Fruit fly (Drosophila melanogaster) whole organism, embryonic: Measurements from ENCODE around the gene CG32772.
A peak's percentile ranks its signal among the peaks of the same experiment; 100 is the strongest.

Experiments used
- Aef1 ChIP-seq: fragments of 200-800 bp; sonication (Bioruptor generic); IDR thresholded peaks from 3 replicates; pipeline ENCODE4 v1.3.6; 2022; ENCODE audit warnings: missing biosample characterization, missing genetic modification characterization
- Asciz ChIP-seq: fragments of 200-800 bp; sonication (Bioruptor generic); optimal IDR thresholded peaks from 2 replicates; lab custom pipeline; 2017; ENCODE audit warnings: missing biosample characterization, mild to moderate bottlenecking, missing genetic modification characterization, missing genetic modification reagents
- Atf3 ChIP-seq: fragments of 200-800 bp; sonication (Bioruptor generic); optimal IDR thresholded peaks from 3 replicates; lab custom pipeline; 2016; ENCODE audit warnings: missing biosample characterization, missing genetic modification characterization
- CG10959 ChIP-seq: fragments of 200-800 bp; sonication (Bioruptor generic); IDR thresholded peaks from 2 replicates; pipeline ENCODE4 v1.3.6; 2022; ENCODE audit warnings: missing biosample characterization, missing genetic modification characterization
- CG12071 ChIP-seq: fragments of 200-800 bp; sonication (Bioruptor generic); optimal IDR thresholded peaks from 3 replicates; lab custom pipeline; 2018; ENCODE audit warnings: missing biosample characterization, mild to moderate bottlenecking, missing genetic modification characterization
- CG1233 ChIP-seq: fragments of 200-800 bp; sonication (Bioruptor generic); optimal IDR thresholded peaks from 4 replicates; lab custom pipeline; 2018; ENCODE audit warnings: missing biosample characterization, mild to moderate bottlenecking, missing genetic modification characterization
- CG15011 ChIP-seq: fragments of 200-800 bp; sonication (Bioruptor generic); optimal IDR thresholded peaks from 3 replicates; lab custom pipeline; 2018; ENCODE audit warnings: missing biosample characterization, mild to moderate bottlenecking, missing genetic modification characterization
- CG15073 ChIP-seq: fragments of 200-800 bp; sonication (Bioruptor generic); optimal IDR thresholded peaks from 2 replicates; lab custom pipeline; 2016; ENCODE audit warnings: missing biosample characterization, missing genetic modification characterization
- CG16779 ChIP-seq: fragments of 200-800 bp; sonication (Bioruptor generic); IDR thresholded peaks from 2 replicates; pipeline ENCODE4 v1.3.6; 2022; ENCODE audit warnings: missing biosample characterization, missing genetic modification characterization
- CG17328 ChIP-seq: fragments of 200-800 bp; sonication (Bioruptor generic); IDR thresholded peaks from 2 replicates; pipeline ENCODE4 v1.3.6; 2022; ENCODE audit warnings: missing biosample characterization, missing genetic modification characterization
- CG17612 ChIP-seq: fragments of 200-800 bp; sonication (Bioruptor generic); IDR thresholded peaks from 2 replicates; pipeline ENCODE4 v1.3.6; 2022; ENCODE audit warnings: missing biosample characterization, missing genetic modification characterization
- CG18011 ChIP-seq: fragments of 200-800 bp; sonication (Bioruptor generic); optimal IDR thresholded peaks from 2 replicates; lab custom pipeline; 2017; ENCODE audit warnings: missing biosample characterization, missing genetic modification characterization, mild to moderate bottlenecking, moderate library complexity, missing genotype
- CG18262 ChIP-seq: fragments of 200-800 bp; optimal IDR thresholded peaks from 3 replicates; lab custom pipeline; 2019; ENCODE audit warnings: missing biosample characterization, mild to moderate bottlenecking, missing genetic modification characterization, moderate library complexity
- CG18619 ChIP-seq: fragments of 200-800 bp; sonication (Bioruptor generic); optimal IDR thresholded peaks from 3 replicates; lab custom pipeline; 2017; ENCODE audit warnings: missing biosample characterization, mild to moderate bottlenecking, missing genetic modification characterization
- CG2712 ChIP-seq: fragments of 200-800 bp; optimal IDR thresholded peaks from 3 replicates; lab custom pipeline; 2019; ENCODE audit warnings: missing biosample characterization, mild to moderate bottlenecking, missing genetic modification characterization, moderate library complexity
- CG2875 ChIP-seq: fragments of 200-800 bp; sonication (Bioruptor generic); optimal IDR thresholded peaks from 2 replicates; lab custom pipeline; 2017; ENCODE audit warnings: missing biosample characterization, mild to moderate bottlenecking, missing genetic modification characterization, missing genetic modification reagents
- CG43689 ChIP-seq: fragments of 200-800 bp; sonication (Bioruptor generic); IDR thresholded peaks from 2 replicates; pipeline ENCODE4 v1.3.6; 2022; ENCODE audit warnings: missing biosample characterization, missing genetic modification characterization
- CG6175 ChIP-seq: fragments of 200-800 bp; sonication (Bioruptor generic); IDR thresholded peaks from 3 replicates; pipeline ENCODE4 v1.3.6; 2022; ENCODE audit warnings: missing biosample characterization, missing genetic modification characterization
- CG6654 ChIP-seq: fragments of 200-800 bp; sonication (Bioruptor generic); optimal IDR thresholded peaks from 2 replicates; lab custom pipeline; 2017; ENCODE audit warnings: missing biosample characterization, mild to moderate bottlenecking, missing genetic modification characterization
- CG6854 ChIP-seq: fragments of 200-800 bp; sonication (Bioruptor generic); optimal IDR thresholded peaks from 3 replicates; lab custom pipeline; 2017; ENCODE audit warnings: missing biosample characterization, mild to moderate bottlenecking, missing genetic modification characterization
- Camta ChIP-seq: fragments of 200-800 bp; sonication (Bioruptor generic); optimal IDR thresholded peaks from 2 replicates; lab custom pipeline; 2016; ENCODE audit warnings: missing biosample characterization, missing genetic modification characterization
- Doc3 ChIP-seq: fragments of 200-800 bp; sonication (Bioruptor generic); IDR thresholded peaks from 3 replicates; pipeline ENCODE4 v1.3.6; 2022; ENCODE audit warnings: missing biosample characterization, missing genetic modification characterization; ENCODE audit not compliant: partially characterized antibody
- E2f2 ChIP-seq: fragments of 200-800 bp; sonication (Bioruptor generic); IDR thresholded peaks from 2 replicates; pipeline ENCODE4 v1.3.6; 2022; ENCODE audit warnings: missing biosample characterization, missing genetic modification characterization
- Fer2 ChIP-seq: fragments of 200-800 bp; sonication (Bioruptor generic); optimal IDR thresholded peaks from 2 replicates; lab custom pipeline; 2018; ENCODE audit warnings: missing biosample characterization, mild to moderate bottlenecking, missing genetic modification characterization, moderate library complexity
- Lpt ChIP-seq: fragments of >200 bp; optimal IDR thresholded peaks from 2 replicates; lab custom pipeline; 2018; ENCODE audit warnings: missing biosample characterization, missing genetic modification characterization
- Med ChIP-seq: fragments of 200-800 bp; sonication (Bioruptor generic); peaks from one replicate; lab custom pipeline; 2016; ENCODE audit warnings: missing biosample characterization, missing genetic modification characterization, mild to moderate bottlenecking, inconsistent platforms, moderate library complexity
- Myb ChIP-seq: fragments of 200-800 bp; sonication (Bioruptor generic); optimal IDR thresholded peaks from 2 replicates; lab custom pipeline; 2016; ENCODE audit warnings: missing biosample characterization, missing genetic modification characterization
- NC2β ChIP-seq: fragments of 200-800 bp; sonication (Bioruptor generic); optimal IDR thresholded peaks from 2 replicates; lab custom pipeline; 2016; ENCODE audit warnings: missing biosample characterization, missing genetic modification characterization
- Sin3A ChIP-seq: fragments of >200 bp; optimal IDR thresholded peaks from 2 replicates; lab custom pipeline; 2018
- Sry-δ ChIP-seq: fragments of 200-800 bp; sonication (Bioruptor generic); optimal IDR thresholded peaks from 2 replicates; lab custom pipeline; 2016; ENCODE audit warnings: missing biosample characterization, missing genetic modification characterization
- Vsx1 ChIP-seq: fragments of 200-800 bp; sonication (Bioruptor generic); optimal IDR thresholded peaks from 2 replicates; lab custom pipeline; 2017; ENCODE audit warnings: missing biosample characterization, mild to moderate bottlenecking, missing genetic modification characterization, missing genetic modification reagents
- cato ChIP-seq: fragments of 200-800 bp; sonication (Bioruptor generic); optimal IDR thresholded peaks from 2 replicates; lab custom pipeline; 2016; ENCODE audit warnings: missing biosample characterization, missing genetic modification characterization, borderline replicate concordance
- danr ChIP-seq: fragments of 200-800 bp; sonication (Bioruptor generic); IDR thresholded peaks from 2 replicates; pipeline ENCODE4 v1.3.6; 2022; ENCODE audit warnings: missing biosample characterization, missing genetic modification characterization
- disco-r ChIP-seq: fragments of 200-800 bp; sonication (Bioruptor generic); optimal IDR thresholded peaks from 2 replicates; lab custom pipeline; 2016; ENCODE audit warnings: missing biosample characterization, missing genetic modification characterization
- en ChIP-seq: fragments of 200-800 bp; sonication (Bioruptor generic); optimal IDR thresholded peaks from 2 replicates; lab custom pipeline; 2016; ENCODE audit warnings: missing biosample characterization, missing genetic modification characterization
- fru ChIP-seq: fragments of >200 bp; optimal IDR thresholded peaks from 2 replicates; lab custom pipeline; 2017
- fu2 ChIP-seq: fragments of 200-800 bp; sonication (Bioruptor generic); optimal IDR thresholded peaks from 2 replicates; lab custom pipeline; 2016; ENCODE audit warnings: missing biosample characterization, missing genetic modification characterization
- gro ChIP-seq: fragments of 200-800 bp; sonication (Bioruptor generic); optimal IDR thresholded peaks from 2 replicates; lab custom pipeline; 2016; ENCODE audit warnings: missing biosample characterization, missing genetic modification characterization
- inv ChIP-seq: fragments of 200-800 bp; sonication (Bioruptor generic); IDR thresholded peaks from 2 replicates; pipeline ENCODE4 v1.3.6; 2022; ENCODE audit warnings: missing biosample characterization, missing genetic modification characterization; ENCODE audit not compliant: partially characterized antibody
- lbe ChIP-seq: fragments of 200-800 bp; sonication (Bioruptor generic); optimal IDR thresholded peaks from 2 replicates; lab custom pipeline; 2016; ENCODE audit warnings: missing biosample characterization, mild to moderate bottlenecking, missing genetic modification characterization
- lov ChIP-seq, 2 experiments: fragments of 200-800 bp in 1 of 2; fragments of >200 bp in 1 of 2; sonication (Bioruptor generic) in 1 of 2; IDR thresholded peaks in 1 of 2; optimal IDR thresholded peaks in 1 of 2; 2 replicates in 1 of 2; 3 replicates in 1 of 2; pipeline versions ENCODE4 v1.3.6 to Lab custom; 2017 to 2022; ENCODE audit warnings: missing biosample characterization in 1 of 2, missing genetic modification characterization in 1 of 2
- odd ChIP-seq: fragments of 200-800 bp; sonication (Bioruptor generic); optimal IDR thresholded peaks from 2 replicates; lab custom pipeline; 2017; ENCODE audit warnings: missing biosample characterization, mild to moderate bottlenecking, missing genetic modification characterization
- phol ChIP-seq: fragments of 200-800 bp; sonication (Bioruptor generic); optimal IDR thresholded peaks from 3 replicates; lab custom pipeline; 2018; ENCODE audit warnings: missing biosample characterization, mild to moderate bottlenecking, missing genetic modification characterization, moderate library complexity
- seq ChIP-seq: fragments of 200-800 bp; sonication (Bioruptor generic); IDR thresholded peaks from 2 replicates; pipeline ENCODE4 v1.3.6; 2022; ENCODE audit warnings: missing biosample characterization, missing genetic modification characterization
- sr ChIP-seq: fragments of 200-800 bp; sonication (Bioruptor generic); IDR thresholded peaks from 3 replicates; pipeline ENCODE4 v1.3.6; 2022; ENCODE audit warnings: missing biosample characterization, missing genetic modification characterization
- tio ChIP-seq: fragments of 200-800 bp; sonication (Bioruptor generic); optimal IDR thresholded peaks from 2 replicates; lab custom pipeline; 2017; ENCODE audit warnings: missing biosample characterization, missing genetic modification characterization, inconsistent platforms
- toy ChIP-seq: fragments of 200-800 bp; sonication (Bioruptor generic); IDR thresholded peaks from 2 replicates; pipeline ENCODE4 v1.3.6; 2022; ENCODE audit warnings: missing biosample characterization, missing genetic modification characterization
- z ChIP-seq: fragments of 200-800 bp; sonication (Bioruptor generic); IDR thresholded peaks from 3 replicates; pipeline ENCODE4 v1.3.6; 2022; ENCODE audit warnings: missing biosample characterization, missing genetic modification characterization
- zfh1 ChIP-seq: fragments of 200-800 bp; sonication (Bioruptor generic); IDR thresholded peaks from 3 replicates; pipeline ENCODE4 v1.3.6; 2022; ENCODE audit warnings: missing biosample characterization, missing genetic modification characterization
- zfh2 ChIP-seq: fragments of 200-800 bp; sonication (Bioruptor generic); optimal IDR thresholded peaks from 2 replicates; lab custom pipeline; 2016; ENCODE audit warnings: missing biosample characterization, missing genetic modification characterization

The CG32772 gene

dm6 chrX:4909938-4910778 is 1.3 kb downstream of the CG32772 start (continued):
- TF ChIP-seq sr (GFP tag; lab: Robert Waterston, UW) (peak; percentile 98), phol (tag; lab: Kevin White, UChicago) (peak; percentile 99), CG17328 (GFP tag; lab: Robert Waterston, UW) (peak; percentile 100), fu2 (peak; percentile 99), CG6654 (GFP tag; lab: Kevin White, UChicago) (peak; percentile 95), gro (GFP tag; lab: Kevin White, UChicago) (peak; percentile 100), CG18619 (peak; percentile 100), z (peak; percentile 87), inv (GFP tag; lab: Robert Waterston, UW) (peak; percentile 13; the same call in 1 of the 2 replicates), disco-r (GFP tag; lab: Kevin White, UChicago) (peak; percentile 99), CG12071 (GFP tag; lab: Kevin White, UChicago) (peak; percentile 100), CG6175 (peak; percentile 99), CG2875 (peak; percentile 99), Camta (peak; percentile 100), zfh1 (GFP tag; lab: Robert Waterston, UW) (peak; percentile 100), Med (GFP tag; lab: Kevin White, UChicago) (peak; percentile 100), Fer2 (tag; lab: Kevin White, UChicago) (peak; percentile 100), E2f2 (peak; percentile 94), CG16779 (peak; percentile 100), CG43689 (GFP tag; lab: Robert Waterston, UW) (peak; percentile 99), Asciz (GFP tag; lab: Kevin White, UChicago) (peak; percentile 100), CG10959 (peak; percentile 99), en (peak; percentile 99), Lpt (no peak), cato (GFP tag; lab: Kevin White, UChicago) (peak; percentile 100), NC2β (GFP tag; lab: Kevin White, UChicago) (peak; percentile 99), CG15011 (GFP tag; lab: Kevin White, UChicago) (peak; percentile 100), CG17612 (peak; percentile 99), CG15073 (GFP tag; lab: Kevin White, UChicago) (peak; percentile 94), lov (optimal IDR thresholded peaks at IDR 0.05; lab: Kevin White, UChicago) (no peak), lov (GFP tag; IDR thresholded peaks at IDR 0.05; lab: Robert Waterston, UW) (peak; percentile 100), CG2712 (peak; percentile 100), seq (peak; percentile 100), Vsx1 (GFP tag; lab: Kevin White, UChicago) (peak; percentile 99), Sry-δ (GFP tag; lab: Kevin White, UChicago) (peak; percentile 82), Aef1 (GFP tag; lab: Robert Waterston, UW) (peak; percentile 100), zfh2 (peak; percentile 100), Sin3A (no peak), Myb (peak; percentile 97), CG6854 (GFP tag; lab: Kevin White, UChicago) (peak; percentile 100), danr (GFP tag; lab: Robert Waterston, UW) (peak; percentile 99), Doc3 (GFP tag; lab: Robert Waterston, UW) (no peak), fru (lab: Kevin White, UChicago) (no peak), odd (GFP tag; lab: Kevin White, UChicago) (peak; percentile 100), tio (peak; percentile 100), toy (GFP tag; lab: Robert Waterston, UW) (peak; percentile 99), CG18011 (GFP tag; lab: Kevin White, UChicago) (peak; percentile 94), CG18262 (tag; lab: Kevin White, UChicago) (peak; percentile 100), Atf3 (GFP tag; lab: Kevin White, UChicago) (peak; percentile 99), CG1233 (GFP tag; lab: Kevin White, UChicago) (peak; percentile 100), lbe (GFP tag; lab: Kevin White, UChicago) (peak; percentile 99)
